Worm (Caenorhabditis elegans) whole organism, L2 larva: ENCODE measurements around the gene pges-2.
A peak's percentile ranks its signal among the peaks of the same experiment; 100 is the strongest.

Experiments
- C34F6.9 ChIP-seq: fragments of 150-350 bp; optimal IDR thresholded peaks from 2 replicates; lab custom pipeline; 2014; ENCODE audit warnings: missing biosample characterization, missing genetic modification characterization
- F13H6.1 ChIP-seq: sonication (generic microtip); optimal IDR thresholded peaks from 2 replicates; lab custom pipeline; 2016; ENCODE audit warnings: missing genetic modification characterization, missing compliant biosample characterization
- R02D3.7 ChIP-seq: fragments of 150-350 bp; optimal IDR thresholded peaks from 2 replicates; lab custom pipeline; 2014; ENCODE audit warnings: missing biosample characterization, missing genetic modification characterization
- Y55F3AM.14 ChIP-seq: fragments of 200-800 bp; sonication (Bioruptor generic); optimal IDR thresholded peaks from 2 replicates; lab custom pipeline; 2018; ENCODE audit warnings: mild to moderate bottlenecking, missing genetic modification characterization, missing compliant biosample characterization
- ZK546.5 ChIP-seq: sonication (generic microtip); optimal IDR thresholded peaks from 2 replicates; lab custom pipeline; 2017; ENCODE audit warnings: missing biosample characterization, missing genetic modification characterization
- alr-1 ChIP-seq: fragments of 150-350 bp; optimal IDR thresholded peaks from 2 replicates; lab custom pipeline; 2014; ENCODE audit warnings: missing biosample characterization, missing genetic modification characterization
- aly-2 ChIP-seq: fragments of 150-350 bp; optimal IDR thresholded peaks from 2 replicates; lab custom pipeline; 2014; ENCODE audit warnings: missing biosample characterization, missing genetic modification characterization
- ama-1 ChIP-seq: fragments of 150-350 bp; optimal IDR thresholded peaks from 2 replicates; lab custom pipeline; 2018; ENCODE audit warnings: inconsistent platforms
- blmp-1 ChIP-seq: sonication (generic microtip); optimal IDR thresholded peaks from 2 replicates; lab custom pipeline; 2017; ENCODE audit warnings: missing genetic modification characterization, mild to moderate bottlenecking, missing compliant biosample characterization, antibody characterized with exemption, moderate library complexity; ENCODE audit not compliant: insufficient read depth
- ceh-16 ChIP-seq: fragments of 150-350 bp; optimal IDR thresholded peaks from 2 replicates; lab custom pipeline; 2014; ENCODE audit warnings: missing biosample characterization, missing genetic modification characterization
- ceh-82 ChIP-seq: fragments of 150-350 bp; optimal IDR thresholded peaks from 2 replicates; lab custom pipeline; 2014; ENCODE audit warnings: missing biosample characterization, missing genetic modification characterization
- crh-2 ChIP-seq: sonication (generic microtip); optimal IDR thresholded peaks from 2 replicates; lab custom pipeline; 2017; ENCODE audit warnings: missing biosample characterization, missing genetic modification characterization
- dmd-4 ChIP-seq: sonication (generic microtip); optimal IDR thresholded peaks from 2 replicates; lab custom pipeline; 2017; ENCODE audit warnings: missing biosample characterization, missing genetic modification characterization
- egl-27 ChIP-seq: sonication (generic microtip); optimal IDR thresholded peaks from 3 replicates; lab custom pipeline; 2017; ENCODE audit warnings: missing biosample characterization, missing genetic modification reagents, missing genetic modification characterization
- elt-1 ChIP-seq: fragments of 150-350 bp; optimal IDR thresholded peaks from 2 replicates; lab custom pipeline; 2014; ENCODE audit warnings: missing biosample characterization, missing genetic modification characterization
- elt-3 ChIP-seq: sonication (generic microtip); optimal IDR thresholded peaks from 2 replicates; lab custom pipeline; 2017; ENCODE audit warnings: missing biosample characterization, missing genetic modification characterization
- fos-1 ChIP-seq: fragments of 150-350 bp; optimal IDR thresholded peaks from 2 replicates; lab custom pipeline; 2014; ENCODE audit warnings: missing biosample characterization, missing genetic modification characterization
- gmeb-1 ChIP-seq: fragments of 150-350 bp; optimal IDR thresholded peaks from 2 replicates; lab custom pipeline; 2014; ENCODE audit warnings: missing biosample characterization, missing genetic modification characterization
- lin-11 ChIP-seq: fragments of 150-350 bp; sonication (generic microtip); optimal IDR thresholded peaks from 2 replicates; lab custom pipeline; 2014; ENCODE audit warnings: missing biosample characterization, missing genetic modification characterization, inconsistent platforms, mixed read lengths
- lin-13 ChIP-seq: fragments of 150-350 bp; optimal IDR thresholded peaks from 2 replicates; lab custom pipeline; 2014; ENCODE audit warnings: missing biosample characterization, missing genetic modification reagents, missing genetic modification characterization
- lin-39 ChIP-seq: fragments of 150-350 bp; optimal IDR thresholded peaks from 2 replicates; lab custom pipeline; 2014; ENCODE audit warnings: missing biosample characterization, missing genetic modification reagents, missing genetic modification characterization
- lsy-2 ChIP-seq, 2 experiments: fragments of 150-350 bp in 1 of 2; sonication (generic microtip) in 1 of 2; optimal IDR thresholded peaks; 2 replicates each; lab custom pipeline; 2014 to 2017; ENCODE audit warnings: missing biosample characterization in 2 of 2, missing genetic modification characterization in 2 of 2
- mab-5 ChIP-seq: fragments of 150-350 bp; optimal IDR thresholded peaks from 2 replicates; lab custom pipeline; 2014; ENCODE audit warnings: missing biosample characterization, missing genetic modification characterization
- mbf-1 ChIP-seq: sonication (generic microtip); optimal IDR thresholded peaks from 2 replicates; lab custom pipeline; 2017; ENCODE audit warnings: missing biosample characterization, missing genetic modification characterization
- mdl-1 ChIP-seq, 2 experiments: fragments of 150-350 bp in 1 of 2; sonication (generic microtip) in 1 of 2; optimal IDR thresholded peaks; 2 replicates each; lab custom pipeline; 2017; ENCODE audit warnings: missing biosample characterization in 2 of 2, missing genetic modification characterization in 2 of 2
- nhr-10 ChIP-seq: sonication (generic microtip); optimal IDR thresholded peaks from 2 replicates; lab custom pipeline; 2017; ENCODE audit warnings: missing biosample characterization, missing genetic modification characterization
- nhr-11 ChIP-seq: fragments of 150-350 bp; optimal IDR thresholded peaks from 2 replicates; lab custom pipeline; 2014; ENCODE audit warnings: missing biosample characterization, missing genetic modification characterization
- nhr-12 ChIP-seq: fragments of 150-350 bp; optimal IDR thresholded peaks from 2 replicates; lab custom pipeline; 2014; ENCODE audit warnings: missing biosample characterization, missing genetic modification characterization
- nhr-129 ChIP-seq: fragments of 150-350 bp; optimal IDR thresholded peaks from 2 replicates; lab custom pipeline; 2014; ENCODE audit warnings: missing biosample characterization, missing genetic modification characterization
- nhr-21 ChIP-seq: fragments of 150-350 bp; optimal IDR thresholded peaks from 2 replicates; lab custom pipeline; 2014; ENCODE audit warnings: missing biosample characterization, missing genetic modification characterization
- nhr-23 ChIP-seq: fragments of 150-350 bp; optimal IDR thresholded peaks from 2 replicates; lab custom pipeline; 2014; ENCODE audit warnings: missing biosample characterization, missing genetic modification reagents, missing genetic modification characterization
- nhr-237 ChIP-seq: fragments of 150-350 bp; optimal IDR thresholded peaks from 2 replicates; lab custom pipeline; 2014; ENCODE audit warnings: missing biosample characterization, missing genetic modification characterization
- nhr-25 ChIP-seq: fragments of 150-350 bp; sonication (generic microtip); optimal IDR thresholded peaks from 3 replicates; lab custom pipeline; 2014; ENCODE audit warnings: missing biosample characterization, missing genetic modification characterization
- nhr-6 ChIP-seq: fragments of 150-350 bp; optimal IDR thresholded peaks from 2 replicates; lab custom pipeline; 2014; ENCODE audit warnings: missing biosample characterization, missing genetic modification characterization
- nhr-77 ChIP-seq: fragments of 150-350 bp; optimal IDR thresholded peaks from 2 replicates; lab custom pipeline; 2014; ENCODE audit warnings: missing biosample characterization, missing genetic modification characterization
- peb-1 ChIP-seq: fragments of 150-350 bp; optimal IDR thresholded peaks from 2 replicates; lab custom pipeline; 2014; ENCODE audit warnings: missing biosample characterization, missing genetic modification characterization
- sem-4 ChIP-seq: fragments of 150-350 bp; optimal IDR thresholded peaks from 2 replicates; lab custom pipeline; 2014; ENCODE audit warnings: missing biosample characterization, missing genetic modification reagents, missing genetic modification characterization
- skn-1 ChIP-seq: sonication (generic microtip); optimal IDR thresholded peaks from 2 replicates; lab custom pipeline; 2017; ENCODE audit warnings: missing biosample characterization, missing genetic modification characterization
- sma-3 ChIP-seq: sonication (generic microtip); optimal IDR thresholded peaks from 2 replicates; lab custom pipeline; 2016; ENCODE audit warnings: missing genetic modification reagents, missing genetic modification characterization, missing compliant biosample characterization
- sma-9 ChIP-seq, 2 experiments: fragments of 150-350 bp in 1 of 2; sonication (generic microtip) in 1 of 2; optimal IDR thresholded peaks; 2 replicates each; lab custom pipeline; 2014 to 2016; ENCODE audit warnings: missing genetic modification characterization in 2 of 2, mild to moderate bottlenecking in 1 of 2, missing biosample characterization in 1 of 2, missing compliant biosample characterization in 1 of 2, missing genetic modification reagents in 1 of 2, moderate library complexity in 1 of 2
- snpc-4 ChIP-seq: fragments of 150-350 bp; optimal IDR thresholded peaks from 2 replicates; lab custom pipeline; 2014; ENCODE audit warnings: missing biosample characterization, missing genetic modification characterization
- unc-39 ChIP-seq: fragments of 150-350 bp; optimal IDR thresholded peaks from 2 replicates; lab custom pipeline; 2014; ENCODE audit warnings: missing biosample characterization, missing genetic modification characterization
- unc-55 ChIP-seq: fragments of 150-350 bp; sonication (generic microtip); optimal IDR thresholded peaks from 3 replicates; lab custom pipeline; 2014; ENCODE audit warnings: missing biosample characterization, missing genetic modification reagents, missing genetic modification characterization
- unc-62 ChIP-seq: fragments of 150-350 bp; optimal IDR thresholded peaks from 2 replicates; lab custom pipeline; 2014; ENCODE audit warnings: missing biosample characterization, missing genetic modification reagents, missing genetic modification characterization
- zag-1 ChIP-seq: fragments of 150-350 bp; optimal IDR thresholded peaks from 2 replicates; lab custom pipeline; 2014; ENCODE audit warnings: missing biosample characterization, missing genetic modification characterization
- ztf-1 ChIP-seq: fragments of 200-800 bp; sonication (Bioruptor generic); conservative IDR thresholded peaks from 2 replicates; pipeline ENCODE4 v1.3.6; 2022; ENCODE audit warnings: missing genetic modification characterization, missing compliant biosample characterization
- ztf-11 ChIP-seq: sonication (generic microtip); optimal IDR thresholded peaks from 2 replicates; lab custom pipeline; 2017; ENCODE audit warnings: missing biosample characterization, missing genetic modification characterization
- ztf-4 ChIP-seq: fragments of 150-350 bp; optimal IDR thresholded peaks from 2 replicates; lab custom pipeline; 2014; ENCODE audit warnings: missing biosample characterization, missing genetic modification characterization

pges-2 gene

DNA sequence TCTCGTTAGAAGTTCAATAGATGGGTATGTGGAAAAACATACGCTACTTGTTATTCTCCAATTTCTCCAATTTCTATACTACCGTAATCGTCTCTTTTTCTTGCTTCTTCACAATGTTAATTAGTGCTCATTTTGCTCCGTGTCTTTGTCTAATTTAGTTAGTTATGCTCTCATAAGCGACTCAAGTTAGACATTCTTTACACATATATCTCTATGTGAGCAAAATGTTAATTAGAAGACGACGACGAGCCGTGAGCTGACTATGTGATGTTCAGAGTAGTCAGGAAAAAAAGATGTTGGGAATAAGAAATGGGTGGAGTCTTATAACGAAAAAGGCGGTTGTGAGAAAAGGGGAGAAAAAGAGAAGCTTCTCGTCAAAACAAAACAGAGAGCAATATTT is 20.1 kb downstream of the pges-2 start:
- TF ChIP-seq dmd-4 (tag; lab: Kevin White, UChicago): no peak
- TF ChIP-seq crh-2 (tag; lab: Kevin White, UChicago): peak; percentile 67
- TF ChIP-seq, all 48 proteins: peak for 1

DNA sequence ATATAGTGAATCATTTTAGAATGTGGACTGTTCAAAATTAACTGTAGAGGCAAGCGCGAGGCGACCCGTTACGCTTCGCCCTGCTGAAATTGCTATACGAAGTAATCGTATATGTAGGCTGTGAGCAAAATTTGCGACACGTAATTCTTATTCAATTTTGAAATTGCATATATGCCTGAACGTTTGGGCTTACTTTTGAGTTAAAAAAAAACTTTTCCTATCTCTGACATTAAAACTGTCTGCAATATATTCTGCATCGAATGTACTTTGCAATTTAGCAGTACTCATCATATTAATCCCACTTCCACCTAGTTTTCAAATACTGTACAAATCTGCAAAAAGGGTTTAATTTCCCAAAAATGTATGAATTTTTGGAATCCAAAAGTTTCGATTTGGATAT is 20.6 kb downstream of the pges-2 start:
- TF ChIP-seq ceh-82 (tag; lab: Kevin White, UChicago) (no peak), ztf-4 (tag; lab: Kevin White, UChicago) (no peak), ztf-1 (no peak), mab-5 (no peak), unc-55 (GFP tag; lab: Kevin White, UChicago) (no peak), nhr-6 (tag; lab: Kevin White, UChicago) (no peak), nhr-129 (tag; lab: Kevin White, UChicago) (no peak), mdl-1 (tag; optimal IDR thresholded peaks at IDR 0.05; lab: Kevin White, UChicago) (no peak), peb-1 (tag; lab: Kevin White, UChicago) (no peak), lin-11 (tag; lab: Kevin White, UChicago) (no peak), unc-62 (GFP tag; lab: Kevin White, UChicago) (no peak), blmp-1 (no peak), nhr-237 (tag; lab: Kevin White, UChicago) (no peak), ZK546.5 (tag; lab: Kevin White, UChicago) (no peak)
- TF ChIP-seq, all 48 proteins: peak for 0

DNA sequence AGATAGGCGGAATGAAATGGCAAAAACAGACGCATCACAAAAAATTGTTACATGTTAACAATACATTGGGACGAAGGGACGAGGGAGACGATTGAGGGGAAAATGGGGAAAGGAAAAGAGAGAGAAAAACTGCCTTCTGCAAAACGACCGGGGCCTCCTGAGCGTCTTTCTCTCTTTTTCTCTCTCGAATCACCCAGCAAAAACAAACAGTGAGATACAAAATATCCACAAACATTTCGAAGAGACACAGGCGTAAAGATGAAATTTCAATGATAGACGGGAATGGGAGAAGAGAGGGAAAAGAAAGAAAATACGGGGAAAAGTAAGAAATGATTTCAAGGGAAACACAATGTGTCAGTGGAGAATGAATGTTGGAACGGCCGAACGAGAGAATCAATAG is 21.6 kb downstream of the pges-2 start:
- TF ChIP-seq C34F6.9 (peak; percentile 85), nhr-6 (tag; lab: Kevin White, UChicago) (peak; percentile 31), nhr-129 (tag; lab: Kevin White, UChicago) (peak; percentile 82), nhr-11 (tag; lab: Kevin White, UChicago) (no peak), gmeb-1 (tag; lab: Kevin White, UChicago) (no peak), lsy-2 (tag; optimal IDR thresholded peaks at IDR 0.05; lab: Kevin White, UChicago) (peak; percentile 12 to 64), ztf-1 (no peak), R02D3.7 (tag; lab: Kevin White, UChicago) (no peak), unc-55 (GFP tag; lab: Kevin White, UChicago) (peak; percentile 71), alr-1 (tag; lab: Kevin White, UChicago) (no peak), ceh-82 (tag; lab: Kevin White, UChicago) (no peak), ztf-4 (tag; lab: Kevin White, UChicago) (no peak), nhr-237 (tag; lab: Kevin White, UChicago) (no peak), fos-1 (tag; lab: Kevin White, UChicago) (peak; percentile 68), elt-1 (tag; lab: Kevin White, UChicago) (no peak), mab-5 (no peak), elt-3 (tag; lab: Kevin White, UChicago) (no peak), snpc-4 (tag; lab: Kevin White, UChicago) (no peak), mdl-1 (tag; optimal IDR thresholded peaks at IDR 0.05; lab: Kevin White, UChicago) (no peak), unc-39 (tag; lab: Kevin White, UChicago) (no peak), sma-3 (peak; percentile 2), lin-39 (tag; lab: Kevin White, UChicago) (no peak), ZK546.5 (tag; lab: Kevin White, UChicago) (no peak), sma-9 (GFP tag; optimal IDR thresholded peaks at IDR 0.05; lab: Kevin White, UChicago) (peak; percentile 61), sma-9 (tag; optimal IDR thresholded peaks at IDR 0.05; lab: Kevin White, UChicago) (no peak), blmp-1 (peak; percentile 45), dmd-4 (tag; lab: Kevin White, UChicago) (no peak), nhr-10 (tag; lab: Kevin White, UChicago) (no peak), sem-4 (tag; lab: Kevin White, UChicago) (peak; percentile 40), crh-2 (tag; lab: Kevin White, UChicago) (peak; percentile 89), ztf-11 (no peak), aly-2 (no peak), peb-1 (tag; lab: Kevin White, UChicago) (no peak), egl-27 (tag; lab: Kevin White, UChicago) (peak; percentile 22), zag-1 (tag; lab: Kevin White, UChicago) (peak; percentile 12), nhr-21 (tag; lab: Kevin White, UChicago) (peak; percentile 43), nhr-25 (tag; lab: Kevin White, UChicago) (peak; percentile 52), F13H6.1 (tag; lab: Kevin White, UChicago) (peak; percentile 69), lin-13 (peak; percentile 33), unc-62 (GFP tag; lab: Kevin White, UChicago) (no peak), nhr-12 (tag; lab: Kevin White, UChicago) (no peak), skn-1 (tag; lab: Kevin White, UChicago) (no peak), mbf-1 (tag; lab: Kevin White, UChicago) (no peak), lin-11 (tag; lab: Kevin White, UChicago) (no peak), nhr-23 (tag; lab: Kevin White, UChicago) (no peak), ama-1 (lab: Kevin White, UChicago) (peak; percentile 9), nhr-77 (tag; lab: Kevin White, UChicago) (no peak), Y55F3AM.14 (GFP tag; lab: Kevin White, UChicago) (no peak), ceh-16 (no peak)
